Fruit fly (Drosophila melanogaster) whole organism: ENCODE results near the gene peb.

Experiments
- CG8478 ChIP-seq: fragments of >200 bp; optimal IDR thresholded peaks from 2 replicates; lab custom pipeline; 2018; ENCODE audit warnings: inconsistent platforms
- Dll ChIP-seq: fragments of >200 bp; optimal IDR thresholded peaks from 2 replicates; lab custom pipeline; 2017
- EcR ChIP-seq, 2 experiments: fragments of >200 bp; optimal IDR thresholded peaks; 2 replicates each; lab custom pipeline; 2017; ENCODE audit warnings: missing biosample characterization in 2 of 2, missing genetic modification characterization in 2 of 2, missing genetic modification reagents in 2 of 2
- pan ChIP-seq: fragments of >200 bp; optimal IDR thresholded peaks from 2 replicates; lab custom pipeline; 2017
- psq ChIP-seq: fragments of >200 bp; optimal IDR thresholded peaks from 2 replicates; lab custom pipeline; 2017
- usp ChIP-seq: fragments of >200 bp; optimal IDR thresholded peaks from 2 replicates; lab custom pipeline; 2017; ENCODE audit warnings: missing biosample characterization, missing genetic modification characterization, mixed read lengths

peb gene

dm6 chrX:4669438-4669837 lies 52.1 kb downstream of the peb start:
- TF ChIP-seq CG8478 (lab: Kevin White, UChicago) (no peak), Dll (no peak), EcR (GFP tag; optimal IDR thresholded peaks at IDR 0.05; lab: Kevin White, UChicago) (no peak), psq (lab: Kevin White, UChicago) (no peak), usp (GFP tag; lab: Kevin White, UChicago) (no peak), pan (lab: Kevin White, UChicago) (no peak)

DNA sequence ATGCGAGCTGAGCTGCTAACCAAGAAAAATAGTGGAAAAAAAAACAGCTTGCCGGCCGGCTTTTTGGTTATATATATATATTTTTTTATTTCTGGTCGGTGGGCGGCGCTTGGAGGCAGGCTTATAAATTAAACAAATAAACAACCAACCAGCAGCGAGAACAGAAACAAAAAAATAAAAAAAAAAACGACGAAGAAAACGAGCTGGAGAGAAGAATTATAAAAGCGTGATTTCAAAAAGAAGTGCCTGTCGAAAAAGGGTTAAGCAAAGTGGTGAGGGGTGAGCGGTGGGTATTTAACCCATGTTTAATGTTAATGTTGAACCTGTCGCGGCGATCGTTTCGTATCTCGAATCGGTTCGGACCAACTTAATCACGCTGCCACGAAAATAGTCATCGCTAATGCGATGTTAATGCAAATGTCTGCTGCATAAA lies 53.8 kb downstream of the peb start:
- TF ChIP-seq psq (lab: Kevin White, UChicago) (no peak), usp (GFP tag; lab: Kevin White, UChicago) (no peak), pan (lab: Kevin White, UChicago) (no peak), EcR (GFP tag; optimal IDR thresholded peaks at IDR 0.05; lab: Kevin White, UChicago) (no peak), Dll (no peak), CG8478 (lab: Kevin White, UChicago) (no peak)

DNA sequence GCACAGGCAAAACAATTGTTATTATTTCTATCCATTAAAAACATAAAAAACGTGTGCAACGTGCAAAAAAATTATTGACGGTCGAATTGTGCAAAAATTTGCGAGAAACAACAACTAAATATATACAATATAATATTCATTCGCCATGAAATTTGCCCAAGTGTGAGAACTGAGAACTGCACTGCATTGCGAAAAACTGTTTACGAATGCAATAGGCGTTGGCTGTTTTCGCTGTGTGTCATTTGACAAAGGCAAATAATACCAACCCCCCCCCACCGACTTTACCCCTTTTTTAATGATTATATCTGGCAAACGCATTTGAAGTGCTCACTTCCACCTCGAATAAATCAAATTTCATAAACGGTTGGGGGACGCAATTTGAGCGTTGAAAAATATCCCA lies 57.7 kb downstream of the peb start:
- TF ChIP-seq usp (GFP tag; lab: Kevin White, UChicago) = no peak
- no peak for TF ChIP-seq psq (lab: Kevin White, UChicago)
- TF ChIP-seq CG8478 (lab: Kevin White, UChicago) = no peak
- TF ChIP-seq EcR (GFP tag; optimal IDR thresholded peaks at IDR 0.05; lab: Kevin White, UChicago) = no peak
- TF ChIP-seq Dll = no peak
- no peak for TF ChIP-seq pan (lab: Kevin White, UChicago)
